Worm (Caenorhabditis elegans) whole organism, late embryonic: ENCODE data around the gene F43C11.4.

Experiments
- K09A11.1 ChIP-seq: sonication (generic microtip); optimal IDR thresholded peaks from 2 replicates; lab custom pipeline; 2017; ENCODE audit warnings: antibody characterized with exemption, mild to moderate bottlenecking, missing genetic modification characterization, missing compliant biosample characterization; ENCODE audit not compliant: insufficient read depth
- T23F11.4 ChIP-seq: fragments of 200-800 bp; sonication (Bioruptor generic); optimal IDR thresholded peaks from 2 replicates; lab custom pipeline; 2018; ENCODE audit warnings: mild to moderate bottlenecking, missing genetic modification characterization, missing compliant biosample characterization
- Y22D7AL.16 ChIP-seq: sonication (generic microtip); optimal IDR thresholded peaks from 2 replicates; lab custom pipeline; 2016; ENCODE audit warnings: missing genetic modification characterization, missing compliant biosample characterization
- ahr-1 ChIP-seq: sonication (generic microtip); optimal IDR thresholded peaks from 2 replicates; lab custom pipeline; 2016; ENCODE audit warnings: missing genetic modification characterization, missing compliant biosample characterization
- ama-1 ChIP-seq: fragments of 150-350 bp; optimal IDR thresholded peaks from 2 replicates; lab custom pipeline; 2014
- ceh-18 ChIP-seq: sonication (generic microtip); optimal IDR thresholded peaks from 2 replicates; lab custom pipeline; 2016; ENCODE audit warnings: missing genetic modification characterization, missing compliant biosample characterization
- ceh-19 ChIP-seq: fragments of 200-800 bp; sonication (Bioruptor generic); optimal IDR thresholded peaks from 2 replicates; lab custom pipeline; 2018; ENCODE audit warnings: mild to moderate bottlenecking, missing genetic modification characterization, missing compliant biosample characterization
- ceh-22 ChIP-seq: sonication (generic microtip); optimal IDR thresholded peaks from 2 replicates; lab custom pipeline; 2017; ENCODE audit warnings: missing biosample characterization, missing genetic modification characterization
- ceh-30 ChIP-seq: fragments of 150-350 bp; optimal IDR thresholded peaks from 2 replicates; lab custom pipeline; 2014; ENCODE audit warnings: missing biosample characterization, missing genetic modification characterization
- ceh-34 ChIP-seq: sonication (generic microtip); optimal IDR thresholded peaks from 2 replicates; lab custom pipeline; 2016; ENCODE audit warnings: mild to moderate bottlenecking, missing genetic modification characterization, missing compliant biosample characterization
- ceh-6 ChIP-seq: fragments of 200-800 bp; sonication (Bioruptor generic); optimal IDR thresholded peaks from 2 replicates; lab custom pipeline; 2018; ENCODE audit warnings: mild to moderate bottlenecking, missing genetic modification characterization, missing compliant biosample characterization
- ceh-9 ChIP-seq: sonication (generic microtip); optimal IDR thresholded peaks from 2 replicates; lab custom pipeline; 2016; ENCODE audit warnings: mild to moderate bottlenecking, missing genetic modification characterization, inconsistent platforms, missing compliant biosample characterization
- che-1 ChIP-seq: sonication (generic microtip); optimal IDR thresholded peaks from 2 replicates; lab custom pipeline; 2016; ENCODE audit warnings: mild to moderate bottlenecking, missing genetic modification characterization, missing compliant biosample characterization
- dmd-4 ChIP-seq: sonication (generic microtip); optimal IDR thresholded peaks from 2 replicates; lab custom pipeline; 2016; ENCODE audit warnings: borderline replicate concordance, missing genetic modification characterization, missing compliant biosample characterization
- dve-1 ChIP-seq: sonication (generic microtip); optimal IDR thresholded peaks from 2 replicates; lab custom pipeline; 2017; ENCODE audit warnings: antibody characterized with exemption, mild to moderate bottlenecking, missing genetic modification characterization, missing compliant biosample characterization
- elt-2 ChIP-seq: sonication (generic microtip); optimal IDR thresholded peaks from 2 replicates; lab custom pipeline; 2016; ENCODE audit warnings: missing genetic modification reagents, missing genetic modification characterization, missing compliant biosample characterization
- elt-4 ChIP-seq: sonication (generic microtip); optimal IDR thresholded peaks from 2 replicates; lab custom pipeline; 2016; ENCODE audit warnings: missing genetic modification characterization, missing compliant biosample characterization
- ets-4 ChIP-seq: sonication (generic microtip); optimal IDR thresholded peaks from 2 replicates; lab custom pipeline; 2016; ENCODE audit warnings: missing genetic modification characterization, missing compliant biosample characterization
- eyg-1 ChIP-seq: sonication (generic microtip); optimal IDR thresholded peaks from 2 replicates; lab custom pipeline; 2016; ENCODE audit warnings: missing genotype, missing genetic modification characterization, missing compliant biosample characterization
- fax-1 ChIP-seq: sonication (generic microtip); optimal IDR thresholded peaks from 2 replicates; lab custom pipeline; 2016; ENCODE audit warnings: missing genotype, missing genetic modification characterization, missing compliant biosample characterization
- fkh-6 ChIP-seq: sonication (generic microtip); optimal IDR thresholded peaks from 2 replicates; lab custom pipeline; 2016; ENCODE audit warnings: missing genetic modification characterization, missing compliant biosample characterization
- hlh-13 ChIP-seq: fragments of 200-800 bp; sonication (Bioruptor generic); optimal IDR thresholded peaks from 2 replicates; lab custom pipeline; 2018; ENCODE audit warnings: mild to moderate bottlenecking, missing genetic modification characterization, missing compliant biosample characterization
- hlh-15 ChIP-seq: sonication (generic microtip); optimal IDR thresholded peaks from 2 replicates; lab custom pipeline; 2016; ENCODE audit warnings: missing genetic modification characterization, missing compliant biosample characterization
- hlh-30 ChIP-seq: sonication (generic microtip); optimal IDR thresholded peaks from 2 replicates; lab custom pipeline; 2017; ENCODE audit warnings: antibody characterized with exemption, missing genetic modification characterization, missing compliant biosample characterization; ENCODE audit not compliant: insufficient read depth
- hlh-8 ChIP-seq: sonication (generic microtip); optimal IDR thresholded peaks from 2 replicates; lab custom pipeline; 2016; ENCODE audit warnings: missing genotype, missing genetic modification characterization, missing compliant biosample characterization
- lin-11 ChIP-seq: fragments of 200-800 bp; sonication (Bioruptor generic); optimal IDR thresholded peaks from 2 replicates; lab custom pipeline; 2018; ENCODE audit warnings: mild to moderate bottlenecking, missing genetic modification characterization, missing compliant biosample characterization
- mec-3 ChIP-seq: sonication (generic microtip); optimal IDR thresholded peaks from 2 replicates; lab custom pipeline; 2016; ENCODE audit warnings: borderline replicate concordance, missing genetic modification characterization, missing compliant biosample characterization
- nhr-232 ChIP-seq: sonication (generic microtip); optimal IDR thresholded peaks from 2 replicates; lab custom pipeline; 2016; ENCODE audit warnings: missing genetic modification characterization, missing compliant biosample characterization
- npax-4 ChIP-seq: sonication (generic microtip); optimal IDR thresholded peaks from 2 replicates; lab custom pipeline; 2016; ENCODE audit warnings: missing genetic modification characterization, missing compliant biosample characterization
- pat-9 ChIP-seq: fragments of 200-800 bp; sonication (Bioruptor generic); optimal IDR thresholded peaks from 2 replicates; lab custom pipeline; 2018; ENCODE audit warnings: mild to moderate bottlenecking, missing genetic modification characterization, moderate library complexity, missing compliant biosample characterization
- pha-4 ChIP-seq: fragments of 150-350 bp; optimal IDR thresholded peaks from 2 replicates; lab custom pipeline; 2018; ENCODE audit warnings: missing biosample characterization, missing genetic modification reagents, missing genetic modification characterization
- pqm-1 ChIP-seq: sonication (generic microtip); optimal IDR thresholded peaks from 2 replicates; lab custom pipeline; 2016; ENCODE audit warnings: missing genetic modification characterization, missing compliant biosample characterization
- ref-2 ChIP-seq: sonication (generic microtip); optimal IDR thresholded peaks from 2 replicates; lab custom pipeline; 2016; ENCODE audit warnings: missing genetic modification characterization, missing compliant biosample characterization
- sdc-2 ChIP-seq: sonication (generic microtip); optimal IDR thresholded peaks from 2 replicates; lab custom pipeline; 2016; ENCODE audit warnings: missing genotype, missing genetic modification characterization, missing compliant biosample characterization
- sox-2 ChIP-seq: fragments of 200-800 bp; sonication (Bioruptor generic); IDR thresholded peaks from 2 replicates; pipeline ENCODE4 v1.3.6; 2022; ENCODE audit warnings: missing genetic modification reagents, missing genetic modification characterization, missing compliant biosample characterization
- syd-9 ChIP-seq: sonication (generic microtip); optimal IDR thresholded peaks from 2 replicates; lab custom pipeline; 2016; ENCODE audit warnings: mild to moderate bottlenecking, missing genetic modification characterization, moderate library complexity, missing compliant biosample characterization
- tbx-2 ChIP-seq: sonication (generic microtip); optimal IDR thresholded peaks from 2 replicates; lab custom pipeline; 2016; ENCODE audit warnings: missing genetic modification characterization, missing compliant biosample characterization
- tbx-7 ChIP-seq: sonication (generic microtip); optimal IDR thresholded peaks from 2 replicates; lab custom pipeline; 2016; ENCODE audit warnings: missing genotype, missing genetic modification characterization, missing compliant biosample characterization
- ttx-3 ChIP-seq: sonication (generic microtip); optimal IDR thresholded peaks from 2 replicates; lab custom pipeline; 2016; ENCODE audit warnings: missing genetic modification reagents, missing genetic modification characterization, missing compliant biosample characterization
- unc-42 ChIP-seq: sonication (generic microtip); optimal IDR thresholded peaks from 2 replicates; lab custom pipeline; 2016; ENCODE audit warnings: missing genotype, missing genetic modification characterization, missing compliant biosample characterization
- unc-55 ChIP-seq: sonication (generic microtip); optimal IDR thresholded peaks from 2 replicates; lab custom pipeline; 2017; ENCODE audit warnings: missing biosample characterization, missing genetic modification reagents, missing genetic modification characterization
- unc-86 ChIP-seq: sonication (generic microtip); optimal IDR thresholded peaks from 2 replicates; lab custom pipeline; 2016; ENCODE audit warnings: missing genetic modification characterization, missing compliant biosample characterization
- zip-5 ChIP-seq: sonication (generic microtip); optimal IDR thresholded peaks from 2 replicates; lab custom pipeline; 2016; ENCODE audit warnings: missing genetic modification characterization, missing compliant biosample characterization
- ztf-16 ChIP-seq: sonication (generic microtip); optimal IDR thresholded peaks from 2 replicates; lab custom pipeline; 2017; ENCODE audit warnings: missing genetic modification characterization, missing compliant biosample characterization

Gene F43C11.4

DNA sequence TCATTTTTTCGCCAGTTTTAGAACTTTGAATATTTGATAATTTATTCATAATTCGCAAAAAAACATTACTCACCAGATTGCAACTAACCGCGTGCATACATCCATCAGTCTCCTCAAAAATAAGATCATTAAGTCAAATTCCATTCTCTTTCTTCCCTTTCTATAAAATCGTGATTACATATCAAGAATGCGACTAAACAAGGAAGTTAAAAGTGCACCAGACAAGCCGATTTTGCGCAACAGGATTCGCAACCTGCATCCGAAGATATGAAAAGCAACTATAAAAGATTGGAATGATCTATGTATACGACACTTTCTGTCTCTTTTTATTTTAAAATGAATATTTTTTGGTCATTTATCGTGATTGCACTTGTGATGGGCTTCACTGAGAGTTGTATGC is 22.2 kb downstream of the F43C11.4 start, which contains the start of gene hpo-25:
Gene hpo-25, plus strand, starts transcription at position 301 of the 400 bp plus-strand sequence.
- TF ChIP-seq elt-4 (no peak), lin-11 (no peak), nhr-232 (tag; lab: Kevin White, UChicago) (no peak), tbx-2 (tag; lab: Kevin White, UChicago) (no peak), ttx-3 (tag; lab: Kevin White, UChicago) (no peak)

ce11 chrII:2372090-2372489 is 25.3 kb downstream of the F43C11.4 start, which contains the start of gene F16G10.3:
Gene F16G10.3, plus strand, starts transcription at chrII:2372390.
- TF ChIP-seq elt-4, result no peak
- no peak for TF ChIP-seq ztf-16 (tag; lab: Kevin White, UChicago)
- TF ChIP-seq ceh-19 (GFP tag; lab: Kevin White, UChicago), result no peak
- TF ChIP-seq dmd-4 (tag; lab: Kevin White, UChicago), result no peak
- no peak for TF ChIP-seq che-1
- TF ChIP-seq nhr-232 (tag; lab: Kevin White, UChicago), result no peak
- TF ChIP-seq ceh-30 (tag; lab: Kevin White, UChicago), result no peak
- TF ChIP-seq ceh-6 (GFP tag; lab: Kevin White, UChicago), result no peak
- TF ChIP-seq hlh-8, result no peak
- no peak for TF ChIP-seq fax-1
- no peak for TF ChIP-seq dve-1 (tag; lab: Kevin White, UChicago)
- TF ChIP-seq ceh-18 (tag; lab: Kevin White, UChicago), result no peak
- TF ChIP-seq ref-2, result no peak
- no peak for TF ChIP-seq Y22D7AL.16 (tag; lab: Kevin White, UChicago)
- TF ChIP-seq fkh-6 (tag; lab: Kevin White, UChicago), result no peak
- no peak for TF ChIP-seq npax-4 (tag; lab: Kevin White, UChicago)
- no peak for TF ChIP-seq sox-2 (GFP tag; lab: Robert Waterston, UW)
- no peak for TF ChIP-seq unc-86 (tag; lab: Kevin White, UChicago)
- TF ChIP-seq mec-3, result no peak

ce11 chrII:2374973-2375372 is 28.2 kb downstream of the F43C11.4 start, which contains the start of gene F16G10.2:
Gene F16G10.2, plus strand, starts transcription at chrII:2375273.
- TF ChIP-seq ets-4 (tag; lab: Kevin White, UChicago) (no peak), unc-42 (no peak), ztf-16 (tag; lab: Kevin White, UChicago) (no peak), hlh-30 (tag; lab: Kevin White, UChicago) (no peak), ama-1 (lab: Kevin White, UChicago) (no peak), eyg-1 (tag; lab: Kevin White, UChicago) (no peak), pha-4 (tag; lab: Kevin White, UChicago) (no peak), lin-11 (no peak), pat-9 (tag; lab: Kevin White, UChicago) (no peak), npax-4 (tag; lab: Kevin White, UChicago) (no peak), elt-4 (no peak), syd-9 (tag; lab: Kevin White, UChicago) (no peak), T23F11.4 (GFP tag; lab: Kevin White, UChicago) (no peak)

DNA sequence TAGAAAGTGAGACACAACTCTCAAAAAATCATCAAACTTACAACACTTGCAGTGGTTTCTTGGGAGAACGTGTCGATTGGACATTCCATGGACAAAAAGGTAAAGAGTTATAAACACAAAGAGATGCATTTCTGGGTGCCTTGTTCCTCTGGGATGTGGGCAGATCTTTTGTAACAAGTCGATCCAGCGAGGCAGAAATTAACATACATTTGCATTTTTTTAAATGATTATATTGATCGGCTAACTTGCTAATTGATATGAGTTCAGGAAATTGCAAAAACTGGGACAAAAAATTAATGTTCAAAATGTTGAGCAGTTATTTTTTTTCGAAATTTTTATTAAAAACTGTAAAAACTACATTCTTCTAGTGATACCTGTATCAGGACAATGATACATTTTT is 31.0 kb downstream of the F43C11.4 start, which contains the start of gene F16G10.6:
Gene F16G10.6, minus strand, starts transcription at position 101 of the 400 bp plus-strand sequence.
- TF ChIP-seq hlh-13 (GFP tag; lab: Kevin White, UChicago), result no peak

DNA sequence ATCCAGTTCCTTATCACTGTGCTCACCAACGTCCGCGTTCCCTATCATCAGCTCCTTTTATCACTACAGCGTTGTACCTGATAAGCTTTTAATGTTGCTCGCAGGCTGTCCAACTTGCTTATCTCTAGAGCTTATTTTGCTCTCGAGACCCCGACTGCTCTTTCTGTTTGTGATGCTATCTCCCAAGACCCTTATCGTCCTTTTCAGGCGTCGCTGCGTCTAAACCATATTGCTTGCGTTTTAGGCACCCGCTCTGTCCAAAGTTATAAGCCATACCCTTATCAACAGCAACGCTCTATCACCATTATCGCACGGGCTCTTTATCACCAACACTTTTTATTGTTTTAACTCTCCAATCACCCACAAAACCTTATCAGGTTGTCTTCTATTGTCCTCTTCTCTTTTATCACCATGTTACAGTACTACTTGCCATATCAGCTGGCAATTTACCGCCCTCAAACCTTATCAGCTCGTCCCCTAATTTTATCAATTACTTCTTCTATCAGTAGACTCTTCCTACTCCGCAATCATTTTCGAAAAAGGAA is 31.8 kb downstream of the F43C11.4 start:
- TF ChIP-seq ceh-9 (tag; lab: Kevin White, UChicago), result no peak
- TF ChIP-seq K09A11.1 (tag; lab: Kevin White, UChicago), result no peak
- no peak for TF ChIP-seq eyg-1 (tag; lab: Kevin White, UChicago)
- peak; percentile 57 for TF ChIP-seq ets-4 (tag; lab: Kevin White, UChicago)
- TF ChIP-seq elt-2, result peak; percentile 100
- no peak for TF ChIP-seq ceh-34 (tag; lab: Kevin White, UChicago)
- no peak for TF ChIP-seq hlh-15 (tag; lab: Kevin White, UChicago)
- TF ChIP-seq dmd-4 (tag; lab: Kevin White, UChicago), result no peak
- peak; percentile 98 for TF ChIP-seq pqm-1 (tag; lab: Kevin White, UChicago)
- peak; percentile 70 for TF ChIP-seq zip-5 (tag; lab: Kevin White, UChicago)
- TF ChIP-seq sdc-2 (tag; lab: Kevin White, UChicago), result no peak
- no peak for TF ChIP-seq npax-4 (tag; lab: Kevin White, UChicago)
- peak; percentile 36 for TF ChIP-seq elt-4
- no peak for TF ChIP-seq syd-9 (tag; lab: Kevin White, UChicago)
- no peak for TF ChIP-seq ceh-22 (tag; lab: Kevin White, UChicago)
- no peak for TF ChIP-seq ahr-1
- no peak for TF ChIP-seq hlh-30 (tag; lab: Kevin White, UChicago)
- no peak for TF ChIP-seq unc-55 (GFP tag; lab: Kevin White, UChicago)
- TF ChIP-seq tbx-7 (tag; lab: Kevin White, UChicago), result no peak
- TF ChIP-seq, all 69 proteins: peak for 5
